Worm (Caenorhabditis elegans) whole organism, L2 larva: ENCODE measurements around the gene aly-1.

Experiments used
- C34F6.9 ChIP-seq: fragments of 150-350 bp; optimal IDR thresholded peaks from 2 replicates; lab custom pipeline; 2014; ENCODE audit warnings: missing biosample characterization, missing genetic modification characterization
- R02D3.7 ChIP-seq: fragments of 150-350 bp; optimal IDR thresholded peaks from 2 replicates; lab custom pipeline; 2014; ENCODE audit warnings: missing biosample characterization, missing genetic modification characterization
- ZK546.5 ChIP-seq: sonication (generic microtip); optimal IDR thresholded peaks from 2 replicates; lab custom pipeline; 2017; ENCODE audit warnings: missing biosample characterization, missing genetic modification characterization
- alr-1 ChIP-seq: fragments of 150-350 bp; optimal IDR thresholded peaks from 2 replicates; lab custom pipeline; 2014; ENCODE audit warnings: missing biosample characterization, missing genetic modification characterization
- aly-2 ChIP-seq: fragments of 150-350 bp; optimal IDR thresholded peaks from 2 replicates; lab custom pipeline; 2014; ENCODE audit warnings: missing biosample characterization, missing genetic modification characterization
- ama-1 ChIP-seq: fragments of 150-350 bp; optimal IDR thresholded peaks from 2 replicates; lab custom pipeline; 2018; ENCODE audit warnings: inconsistent platforms
- blmp-1 ChIP-seq: sonication (generic microtip); optimal IDR thresholded peaks from 2 replicates; lab custom pipeline; 2017; ENCODE audit warnings: missing genetic modification characterization, mild to moderate bottlenecking, missing compliant biosample characterization, antibody characterized with exemption, moderate library complexity; ENCODE audit not compliant: insufficient read depth
- ceh-82 ChIP-seq: fragments of 150-350 bp; optimal IDR thresholded peaks from 2 replicates; lab custom pipeline; 2014; ENCODE audit warnings: missing biosample characterization, missing genetic modification characterization
- crh-2 ChIP-seq: sonication (generic microtip); optimal IDR thresholded peaks from 2 replicates; lab custom pipeline; 2017; ENCODE audit warnings: missing biosample characterization, missing genetic modification characterization
- dmd-4 ChIP-seq: sonication (generic microtip); optimal IDR thresholded peaks from 2 replicates; lab custom pipeline; 2017; ENCODE audit warnings: missing biosample characterization, missing genetic modification characterization
- egl-27 ChIP-seq: sonication (generic microtip); optimal IDR thresholded peaks from 3 replicates; lab custom pipeline; 2017; ENCODE audit warnings: missing biosample characterization, missing genetic modification reagents, missing genetic modification characterization
- elt-3 ChIP-seq: sonication (generic microtip); optimal IDR thresholded peaks from 2 replicates; lab custom pipeline; 2017; ENCODE audit warnings: missing biosample characterization, missing genetic modification characterization
- fos-1 ChIP-seq: fragments of 150-350 bp; optimal IDR thresholded peaks from 2 replicates; lab custom pipeline; 2014; ENCODE audit warnings: missing biosample characterization, missing genetic modification characterization
- lin-11 ChIP-seq: fragments of 150-350 bp; sonication (generic microtip); optimal IDR thresholded peaks from 2 replicates; lab custom pipeline; 2014; ENCODE audit warnings: missing biosample characterization, missing genetic modification characterization, inconsistent platforms, mixed read lengths
- lin-39 ChIP-seq: fragments of 150-350 bp; optimal IDR thresholded peaks from 2 replicates; lab custom pipeline; 2014; ENCODE audit warnings: missing biosample characterization, missing genetic modification reagents, missing genetic modification characterization
- lsy-2 ChIP-seq, 2 experiments: fragments of 150-350 bp in 1 of 2; sonication (generic microtip) in 1 of 2; optimal IDR thresholded peaks; 2 replicates each; lab custom pipeline; 2014 to 2017; ENCODE audit warnings: missing biosample characterization in 2 of 2, missing genetic modification characterization in 2 of 2
- mab-5 ChIP-seq: fragments of 150-350 bp; optimal IDR thresholded peaks from 2 replicates; lab custom pipeline; 2014; ENCODE audit warnings: missing biosample characterization, missing genetic modification characterization
- mdl-1 ChIP-seq, 2 experiments: fragments of 150-350 bp in 1 of 2; sonication (generic microtip) in 1 of 2; optimal IDR thresholded peaks; 2 replicates each; lab custom pipeline; 2017; ENCODE audit warnings: missing biosample characterization in 2 of 2, missing genetic modification characterization in 2 of 2
- nhr-10 ChIP-seq: sonication (generic microtip); optimal IDR thresholded peaks from 2 replicates; lab custom pipeline; 2017; ENCODE audit warnings: missing biosample characterization, missing genetic modification characterization
- nhr-12 ChIP-seq: fragments of 150-350 bp; optimal IDR thresholded peaks from 2 replicates; lab custom pipeline; 2014; ENCODE audit warnings: missing biosample characterization, missing genetic modification characterization
- nhr-129 ChIP-seq: fragments of 150-350 bp; optimal IDR thresholded peaks from 2 replicates; lab custom pipeline; 2014; ENCODE audit warnings: missing biosample characterization, missing genetic modification characterization
- nhr-21 ChIP-seq: fragments of 150-350 bp; optimal IDR thresholded peaks from 2 replicates; lab custom pipeline; 2014; ENCODE audit warnings: missing biosample characterization, missing genetic modification characterization
- nhr-23 ChIP-seq: fragments of 150-350 bp; optimal IDR thresholded peaks from 2 replicates; lab custom pipeline; 2014; ENCODE audit warnings: missing biosample characterization, missing genetic modification reagents, missing genetic modification characterization
- nhr-237 ChIP-seq: fragments of 150-350 bp; optimal IDR thresholded peaks from 2 replicates; lab custom pipeline; 2014; ENCODE audit warnings: missing biosample characterization, missing genetic modification characterization
- nhr-25 ChIP-seq: fragments of 150-350 bp; sonication (generic microtip); optimal IDR thresholded peaks from 3 replicates; lab custom pipeline; 2014; ENCODE audit warnings: missing biosample characterization, missing genetic modification characterization
- nhr-77 ChIP-seq: fragments of 150-350 bp; optimal IDR thresholded peaks from 2 replicates; lab custom pipeline; 2014; ENCODE audit warnings: missing biosample characterization, missing genetic modification characterization
- peb-1 ChIP-seq: fragments of 150-350 bp; optimal IDR thresholded peaks from 2 replicates; lab custom pipeline; 2014; ENCODE audit warnings: missing biosample characterization, missing genetic modification characterization
- sem-4 ChIP-seq: fragments of 150-350 bp; optimal IDR thresholded peaks from 2 replicates; lab custom pipeline; 2014; ENCODE audit warnings: missing biosample characterization, missing genetic modification reagents, missing genetic modification characterization
- skn-1 ChIP-seq: sonication (generic microtip); optimal IDR thresholded peaks from 2 replicates; lab custom pipeline; 2017; ENCODE audit warnings: missing biosample characterization, missing genetic modification characterization
- sma-3 ChIP-seq: sonication (generic microtip); optimal IDR thresholded peaks from 2 replicates; lab custom pipeline; 2016; ENCODE audit warnings: missing genetic modification reagents, missing genetic modification characterization, missing compliant biosample characterization
- sma-9 ChIP-seq, 2 experiments: fragments of 150-350 bp in 1 of 2; sonication (generic microtip) in 1 of 2; optimal IDR thresholded peaks; 2 replicates each; lab custom pipeline; 2014 to 2016; ENCODE audit warnings: missing genetic modification characterization in 2 of 2, mild to moderate bottlenecking in 1 of 2, missing biosample characterization in 1 of 2, missing compliant biosample characterization in 1 of 2, missing genetic modification reagents in 1 of 2, moderate library complexity in 1 of 2
- snpc-4 ChIP-seq: fragments of 150-350 bp; optimal IDR thresholded peaks from 2 replicates; lab custom pipeline; 2014; ENCODE audit warnings: missing biosample characterization, missing genetic modification characterization
- unc-39 ChIP-seq: fragments of 150-350 bp; optimal IDR thresholded peaks from 2 replicates; lab custom pipeline; 2014; ENCODE audit warnings: missing biosample characterization, missing genetic modification characterization
- unc-55 ChIP-seq: fragments of 150-350 bp; sonication (generic microtip); optimal IDR thresholded peaks from 3 replicates; lab custom pipeline; 2014; ENCODE audit warnings: missing biosample characterization, missing genetic modification reagents, missing genetic modification characterization
- unc-62 ChIP-seq: fragments of 150-350 bp; optimal IDR thresholded peaks from 2 replicates; lab custom pipeline; 2014; ENCODE audit warnings: missing biosample characterization, missing genetic modification reagents, missing genetic modification characterization
- zag-1 ChIP-seq: fragments of 150-350 bp; optimal IDR thresholded peaks from 2 replicates; lab custom pipeline; 2014; ENCODE audit warnings: missing biosample characterization, missing genetic modification characterization
- ztf-1 ChIP-seq: fragments of 200-800 bp; sonication (Bioruptor generic); conservative IDR thresholded peaks from 2 replicates; pipeline ENCODE4 v1.3.6; 2022; ENCODE audit warnings: missing genetic modification characterization, missing compliant biosample characterization
- ztf-11 ChIP-seq: sonication (generic microtip); optimal IDR thresholded peaks from 2 replicates; lab custom pipeline; 2017; ENCODE audit warnings: missing biosample characterization, missing genetic modification characterization
- ztf-4 ChIP-seq: fragments of 150-350 bp; optimal IDR thresholded peaks from 2 replicates; lab custom pipeline; 2014; ENCODE audit warnings: missing biosample characterization, missing genetic modification characterization

aly-1 gene

DNA sequence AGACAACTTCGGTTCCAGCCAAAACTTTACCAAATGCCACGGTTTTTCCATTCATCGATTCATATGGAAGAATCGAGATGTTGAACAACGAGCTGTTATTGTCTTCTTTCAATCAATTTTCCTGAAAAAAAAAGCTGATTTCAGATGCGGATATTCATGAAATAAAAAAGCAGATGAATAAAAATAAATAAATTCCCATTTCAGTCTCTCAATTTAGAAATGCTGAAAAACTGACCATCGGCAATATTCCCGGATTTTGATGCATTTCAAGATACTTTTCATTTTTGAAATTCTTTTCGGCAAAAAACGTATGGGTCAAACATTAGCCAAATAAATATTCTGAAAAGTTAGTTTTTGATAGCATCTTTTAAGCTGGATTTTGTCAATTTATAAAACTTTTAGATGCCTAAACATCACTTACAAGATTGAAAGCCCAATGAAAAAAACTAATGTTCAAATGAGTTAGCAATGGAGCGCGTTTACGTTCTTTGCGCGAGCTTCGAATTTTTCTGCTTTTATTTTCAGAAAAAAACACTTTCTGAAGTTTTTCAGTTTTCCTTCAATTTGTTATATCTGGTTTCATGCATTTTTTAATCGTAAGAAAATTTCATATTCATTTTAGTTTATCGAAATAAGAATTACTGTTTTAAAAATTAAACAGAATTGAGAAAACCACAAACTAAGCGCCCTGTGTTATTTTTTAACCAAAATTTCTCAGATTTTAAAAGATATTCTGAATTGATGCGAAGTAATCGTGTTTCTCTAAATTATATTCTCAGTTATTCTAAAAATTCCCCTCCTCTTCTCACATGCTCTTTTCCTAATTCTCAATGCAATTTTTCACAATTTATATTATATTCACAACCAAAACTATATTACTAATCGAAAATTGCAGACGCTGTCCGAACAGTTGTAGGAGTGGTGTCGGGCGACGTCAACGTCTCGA, 4.4 kb upstream of the aly-1 start, which contains the start of the genes C01F6.14 and fem-3:
Gene C01F6.14, minus strand, starts transcription at position 51 of the 946 bp plus-strand sequence.
Gene fem-3, plus strand, starts transcription at position 896 of the 946 bp plus-strand sequence.
- TF ChIP-seq sma-9 (GFP tag; optimal IDR thresholded peaks at IDR 0.05; lab: Kevin White, UChicago) (no peak), sma-9 (tag; optimal IDR thresholded peaks at IDR 0.05; lab: Kevin White, UChicago) (no peak), unc-55 (GFP tag; lab: Kevin White, UChicago) (peak; percentile 39), lin-11 (no peak), sem-4 (tag; lab: Kevin White, UChicago) (no peak), mdl-1 (tag; optimal IDR thresholded peaks at IDR 0.05; lab: Kevin White, UChicago) (no peak), lsy-2 (tag; optimal IDR thresholded peaks at IDR 0.05; lab: Kevin White, UChicago) (peak in 1 of 2 experiments; percentile 40), C34F6.9 (tag; lab: Kevin White, UChicago) (peak; percentile 43), ztf-4 (tag; lab: Kevin White, UChicago) (no peak), nhr-237 (tag; lab: Kevin White, UChicago) (no peak), sma-3 (GFP tag; lab: Kevin White, UChicago) (no peak), ZK546.5 (tag; lab: Kevin White, UChicago) (no peak), lin-39 (no peak), crh-2 (tag; lab: Kevin White, UChicago) (peak; percentile 15)

DNA sequence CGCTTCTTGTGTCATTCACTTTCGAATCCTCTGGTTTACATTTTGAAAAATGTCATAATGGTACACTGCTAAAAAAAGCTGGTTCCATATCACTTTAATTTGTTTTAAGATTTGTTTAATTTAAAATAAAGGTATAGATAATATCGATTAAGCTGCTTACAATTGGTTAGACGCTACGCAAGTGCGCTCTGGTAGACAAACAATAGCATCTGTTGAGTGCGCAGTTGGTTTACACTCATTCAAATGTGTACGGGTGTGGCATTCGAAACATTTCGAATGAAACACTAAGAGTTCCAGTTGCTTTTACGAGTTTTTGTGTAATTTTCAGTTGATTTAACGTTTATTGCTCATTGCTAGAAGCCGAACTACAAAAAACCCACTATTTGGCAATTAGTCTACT, 1.3 kb upstream of the aly-1 start:
- TF ChIP-seq peb-1 (tag; lab: Kevin White, UChicago) (no peak), nhr-12 (tag; lab: Kevin White, UChicago) (no peak), nhr-23 (tag; lab: Kevin White, UChicago) (no peak), nhr-129 (tag; lab: Kevin White, UChicago) (peak; percentile 65), nhr-25 (no peak), sma-9 (GFP tag; optimal IDR thresholded peaks at IDR 0.05; lab: Kevin White, UChicago) (no peak), sma-9 (tag; optimal IDR thresholded peaks at IDR 0.05; lab: Kevin White, UChicago) (no peak), crh-2 (tag; lab: Kevin White, UChicago) (peak; percentile 7), fos-1 (peak; percentile 23), unc-55 (GFP tag; lab: Kevin White, UChicago) (peak; percentile 58), ceh-82 (tag; lab: Kevin White, UChicago) (no peak), C34F6.9 (tag; lab: Kevin White, UChicago) (peak; percentile 85), skn-1 (no peak), ama-1 (lab: Kevin White, UChicago) (no peak), egl-27 (tag; lab: Kevin White, UChicago) (no peak), lsy-2 (tag; optimal IDR thresholded peaks at IDR 0.05; lab: Kevin White, UChicago) (peak in 1 of 2 experiments; percentile 70), alr-1 (tag; lab: Kevin White, UChicago) (no peak)

DNA sequence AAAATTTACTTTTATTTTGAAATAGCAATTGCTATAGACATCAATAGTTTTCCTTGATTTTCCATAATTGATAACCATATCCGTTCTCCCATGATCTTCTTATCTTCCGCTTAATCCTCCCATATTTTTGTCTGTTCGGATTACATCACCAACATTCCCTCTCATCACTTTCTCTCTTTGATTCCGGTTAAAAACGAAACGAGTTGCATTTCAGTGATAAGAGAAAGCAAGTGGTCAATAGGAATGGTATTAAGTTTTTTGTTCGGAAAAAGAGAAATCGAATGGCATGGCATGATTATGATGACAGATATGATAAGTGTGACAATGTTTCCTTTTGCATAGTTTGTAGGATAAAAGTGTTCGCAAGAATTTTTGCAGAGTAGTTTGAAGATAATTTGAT, 3.3 kb downstream of the aly-1 start:
- TF ChIP-seq crh-2 (tag; lab: Kevin White, UChicago) (no peak), ztf-1 (no peak), mab-5 (tag; lab: Kevin White, UChicago) (no peak), nhr-21 (tag; lab: Kevin White, UChicago) (peak; percentile 0), unc-55 (GFP tag; lab: Kevin White, UChicago) (no peak), snpc-4 (tag; lab: Kevin White, UChicago) (no peak), blmp-1 (tag; lab: Kevin White, UChicago) (peak; percentile 76), sma-3 (GFP tag; lab: Kevin White, UChicago) (no peak), egl-27 (tag; lab: Kevin White, UChicago) (no peak), elt-3 (tag; lab: Kevin White, UChicago) (no peak), nhr-237 (tag; lab: Kevin White, UChicago) (no peak), unc-62 (GFP tag; lab: Kevin White, UChicago) (no peak), nhr-77 (tag; lab: Kevin White, UChicago) (no peak), peb-1 (tag; lab: Kevin White, UChicago) (no peak), fos-1 (peak; percentile 93), lin-39 (no peak), zag-1 (tag; lab: Kevin White, UChicago) (no peak), ztf-11 (tag; lab: Kevin White, UChicago) (no peak), lin-11 (no peak), aly-2 (tag; lab: Kevin White, UChicago) (no peak), ztf-4 (tag; lab: Kevin White, UChicago) (no peak), dmd-4 (no peak), nhr-10 (tag; lab: Kevin White, UChicago) (no peak), unc-39 (no peak), nhr-129 (tag; lab: Kevin White, UChicago) (no peak), nhr-25 (no peak), R02D3.7 (no peak)
